Fruit fly (Drosophila melanogaster) whole organism, embryonic: ENCODE data around the gene CG32432.

Source experiments
- Bteb2 ChIP-seq: fragments of 200-800 bp; sonication (Bioruptor generic); optimal IDR thresholded peaks from 2 replicates; lab custom pipeline; 2016; ENCODE audit warnings: missing biosample characterization, missing genetic modification characterization
- CG10543 ChIP-seq: fragments of 200-800 bp; sonication (Bioruptor generic); optimal IDR thresholded peaks from 3 replicates; lab custom pipeline; 2017; ENCODE audit warnings: missing biosample characterization, mild to moderate bottlenecking, missing genetic modification characterization, moderate library complexity
- CG10979 ChIP-seq: fragments of 200-800 bp; sonication (Bioruptor generic); optimal IDR thresholded peaks from 2 replicates; lab custom pipeline; 2018; ENCODE audit warnings: missing biosample characterization, mild to moderate bottlenecking, missing genetic modification characterization, moderate library complexity
- CG11560 ChIP-seq: fragments of 200-800 bp; sonication (Bioruptor generic); IDR thresholded peaks from 3 replicates; pipeline ENCODE4 v1.3.6; 2022; ENCODE audit warnings: missing biosample characterization, missing genetic modification characterization
- CG12155 ChIP-seq: fragments of 200-800 bp; sonication (Bioruptor generic); optimal IDR thresholded peaks from 3 replicates; lab custom pipeline; 2016; ENCODE audit warnings: missing biosample characterization, missing genetic modification characterization
- CG15479 ChIP-seq: fragments of 200-800 bp; sonication (Bioruptor generic); optimal IDR thresholded peaks from 3 replicates; lab custom pipeline; 2019; ENCODE audit warnings: missing biosample characterization, mild to moderate bottlenecking, missing genetic modification characterization, moderate library complexity
- CG1647 ChIP-seq: fragments of 200-800 bp; sonication (Bioruptor generic); optimal IDR thresholded peaks from 3 replicates; lab custom pipeline; 2016; ENCODE audit warnings: missing biosample characterization, missing genetic modification characterization
- CG17361 ChIP-seq: fragments of 200-800 bp; sonication (Bioruptor generic); IDR thresholded peaks from 3 replicates; pipeline ENCODE4 v1.3.6; 2022; ENCODE audit warnings: missing biosample characterization, missing genetic modification characterization
- CG17568 ChIP-seq: fragments of 200-800 bp; sonication (Bioruptor generic); optimal IDR thresholded peaks from 2 replicates; lab custom pipeline; 2018; ENCODE audit warnings: missing biosample characterization, mild to moderate bottlenecking, missing genetic modification characterization, moderate library complexity
- CG1832 ChIP-seq: fragments of 200-800 bp; sonication (Bioruptor generic); optimal IDR thresholded peaks from 2 replicates; lab custom pipeline; 2017; ENCODE audit warnings: missing biosample characterization, mild to moderate bottlenecking, missing genetic modification characterization, inconsistent platforms
- CG3847 ChIP-seq: fragments of 200-800 bp; sonication (Bioruptor generic); IDR thresholded peaks from 2 replicates; pipeline ENCODE4 v1.3.6; 2022; ENCODE audit warnings: missing biosample characterization, missing genetic modification characterization
- CG4424 ChIP-seq: fragments of 200-800 bp; sonication (Bioruptor generic); optimal IDR thresholded peaks from 3 replicates; lab custom pipeline; 2016; ENCODE audit warnings: missing biosample characterization, missing genetic modification characterization
- CG6175 ChIP-seq: fragments of 200-800 bp; sonication (Bioruptor generic); IDR thresholded peaks from 3 replicates; pipeline ENCODE4 v1.3.6; 2022; ENCODE audit warnings: missing biosample characterization, missing genetic modification characterization
- CG7963 ChIP-seq: fragments of 200-800 bp; sonication (Bioruptor generic); IDR thresholded peaks from 3 replicates; pipeline ENCODE4 v1.3.6; 2022; ENCODE audit warnings: missing biosample characterization, missing genetic modification characterization; ENCODE audit not compliant: partially characterized antibody
- CG9727 ChIP-seq: fragments of 200-800 bp; sonication (Bioruptor generic); optimal IDR thresholded peaks from 3 replicates; lab custom pipeline; 2017; ENCODE audit warnings: missing biosample characterization, mild to moderate bottlenecking, missing genetic modification characterization
- CoRest ChIP-seq: fragments of 200-800 bp; sonication (Bioruptor generic); optimal IDR thresholded peaks from 3 replicates; lab custom pipeline; 2018; ENCODE audit warnings: missing biosample characterization, mild to moderate bottlenecking, missing genetic modification characterization, moderate library complexity
- Dp ChIP-seq: fragments of 200-800 bp; sonication (Bioruptor generic); optimal IDR thresholded peaks from 2 replicates; lab custom pipeline; 2018; ENCODE audit warnings: missing biosample characterization, mild to moderate bottlenecking, missing genetic modification characterization, moderate library complexity
- Dref ChIP-seq: fragments of 200-800 bp; sonication (Bioruptor generic); IDR thresholded peaks from 2 replicates; pipeline ENCODE4 v1.3.6; 2022; ENCODE audit warnings: missing biosample characterization, missing genetic modification characterization
- E2f1 ChIP-seq: fragments of 200-800 bp; sonication (Bioruptor generic); IDR thresholded peaks from 2 replicates; pipeline ENCODE4 v1.3.6; 2022; ENCODE audit warnings: missing biosample characterization, missing genetic modification characterization
- Fer3 ChIP-seq: fragments of 200-800 bp; sonication (Bioruptor generic); optimal IDR thresholded peaks from 2 replicates; lab custom pipeline; 2018; ENCODE audit warnings: missing biosample characterization, mild to moderate bottlenecking, missing genetic modification characterization, moderate library complexity
- Gug ChIP-seq: fragments of 200-800 bp; sonication (Bioruptor generic); IDR thresholded peaks from 4 replicates; pipeline ENCODE4 v1.3.6; 2022; ENCODE audit warnings: missing biosample characterization, missing genetic modification characterization
- HmgD ChIP-seq: fragments of 200-800 bp; sonication (Bioruptor generic); optimal IDR thresholded peaks from 3 replicates; lab custom pipeline; 2016; ENCODE audit warnings: missing biosample characterization, missing genetic modification characterization
- Hr78 ChIP-seq, 2 experiments: fragments of 200-800 bp in 1 of 2; fragments of >200 bp in 1 of 2; sonication (Bioruptor generic) in 1 of 2; optimal IDR thresholded peaks; 2 replicates each; lab custom pipeline; 2017 to 2019; ENCODE audit warnings: missing biosample characterization in 2 of 2, missing genetic modification characterization in 2 of 2, mild to moderate bottlenecking in 1 of 2, moderate library complexity in 1 of 2
- Hsf ChIP-seq: fragments of 200-800 bp; sonication (Bioruptor generic); optimal IDR thresholded peaks from 3 replicates; lab custom pipeline; 2016; ENCODE audit warnings: missing biosample characterization, missing genetic modification characterization
- Ssrp ChIP-seq: fragments of 200-800 bp; sonication (Bioruptor generic); optimal IDR thresholded peaks from 2 replicates; lab custom pipeline; 2018; ENCODE audit warnings: missing biosample characterization, mild to moderate bottlenecking, missing genetic modification characterization, moderate library complexity
- Trl ChIP-seq, 3 experiments: fragments of >200 bp in 2 of 3; fragments of 200-800 bp in 1 of 3; sonication (Bioruptor generic) in 1 of 3; optimal IDR thresholded peaks; 2 replicates in 1 of 3; 3 replicates in 2 of 3; lab custom pipeline; 2016 to 2017; ENCODE audit warnings: missing biosample characterization in 1 of 3, missing genetic modification characterization in 1 of 3
- Xbp1 ChIP-seq: fragments of 200-800 bp; sonication (Bioruptor generic); optimal IDR thresholded peaks from 3 replicates; lab custom pipeline; 2016; ENCODE audit warnings: missing biosample characterization, mild to moderate bottlenecking, missing genetic modification characterization
- Xrp1 ChIP-seq: fragments of 200-800 bp; sonication (Bioruptor generic); IDR thresholded peaks from 2 replicates; pipeline ENCODE4 v1.3.6; 2022; ENCODE audit warnings: missing biosample characterization, missing genetic modification characterization
- abd-A ChIP-seq: fragments of 200-800 bp; sonication (Bioruptor generic); optimal IDR thresholded peaks from 3 replicates; lab custom pipeline; 2019; ENCODE audit warnings: missing biosample characterization, mild to moderate bottlenecking, missing genetic modification characterization, moderate library complexity
- ac ChIP-seq: fragments of 200-800 bp; sonication (Bioruptor generic); optimal IDR thresholded peaks from 3 replicates; lab custom pipeline; 2017; ENCODE audit warnings: missing biosample characterization, mild to moderate bottlenecking, missing genetic modification characterization
- aop ChIP-seq: fragments of 200-800 bp; sonication (Bioruptor generic); IDR thresholded peaks from 2 replicates; pipeline ENCODE4 v1.3.6; 2022; ENCODE audit warnings: missing biosample characterization, missing genetic modification characterization
- ap ChIP-seq: fragments of 200-800 bp; sonication (Bioruptor generic); IDR thresholded peaks from 2 replicates; pipeline ENCODE4 v1.3.6; 2022; ENCODE audit warnings: missing biosample characterization, missing genetic modification characterization
- croc ChIP-seq: fragments of 200-800 bp; sonication (Bioruptor generic); conservative IDR thresholded peaks from 3 replicates; pipeline ENCODE4 v1.3.6; 2022; ENCODE audit warnings: missing biosample characterization, missing genetic modification characterization
- crp ChIP-seq, 2 experiments: fragments of 200-800 bp; sonication (Bioruptor generic); optimal IDR thresholded peaks; 2 replicates in 1 of 2; 3 replicates in 1 of 2; lab custom pipeline; 2017; ENCODE audit warnings: missing biosample characterization in 2 of 2, missing genetic modification characterization in 2 of 2, mild to moderate bottlenecking in 1 of 2, moderate library complexity in 1 of 2
- danr ChIP-seq: fragments of 200-800 bp; sonication (Bioruptor generic); IDR thresholded peaks from 2 replicates; pipeline ENCODE4 v1.3.6; 2022; ENCODE audit warnings: missing biosample characterization, missing genetic modification characterization
- en ChIP-seq: fragments of 200-800 bp; sonication (Bioruptor generic); optimal IDR thresholded peaks from 2 replicates; lab custom pipeline; 2016; ENCODE audit warnings: missing biosample characterization, missing genetic modification characterization
- exex ChIP-seq: fragments of 200-800 bp; sonication (Bioruptor generic); optimal IDR thresholded peaks from 4 replicates; lab custom pipeline; 2018; ENCODE audit warnings: missing biosample characterization, mild to moderate bottlenecking, missing genetic modification characterization, moderate library complexity
- fd102C ChIP-seq: fragments of 200-800 bp; sonication (Bioruptor generic); optimal IDR thresholded peaks from 2 replicates; lab custom pipeline; 2018; ENCODE audit warnings: missing biosample characterization, mild to moderate bottlenecking, missing genetic modification characterization, moderate library complexity
- fd3F ChIP-seq: fragments of 200-800 bp; sonication (Bioruptor generic); optimal IDR thresholded peaks from 2 replicates; lab custom pipeline; 2018; ENCODE audit warnings: missing biosample characterization, mild to moderate bottlenecking, missing genetic modification characterization, moderate library complexity
- h ChIP-seq: fragments of >200 bp; optimal IDR thresholded peaks from 2 replicates; lab custom pipeline; 2017
- lab ChIP-seq: fragments of 200-800 bp; sonication (Bioruptor generic); optimal IDR thresholded peaks from 3 replicates; lab custom pipeline; 2017; ENCODE audit warnings: missing biosample characterization, missing genetic modification characterization, mild to moderate bottlenecking, moderate library complexity, missing genetic modification reagents
- nmo ChIP-seq: fragments of 200-800 bp; sonication (Bioruptor generic); optimal IDR thresholded peaks from 2 replicates; lab custom pipeline; 2018; ENCODE audit warnings: missing biosample characterization, mild to moderate bottlenecking, missing genetic modification characterization, moderate library complexity
- oc ChIP-seq: fragments of 200-800 bp; sonication (Bioruptor generic); optimal IDR thresholded peaks from 2 replicates; lab custom pipeline; 2018; ENCODE audit warnings: missing biosample characterization, mild to moderate bottlenecking, missing genetic modification characterization, moderate library complexity
- pum ChIP-seq: fragments of 200-800 bp; sonication (Bioruptor generic); optimal IDR thresholded peaks from 2 replicates; lab custom pipeline; 2016; ENCODE audit warnings: missing biosample characterization, missing genetic modification characterization
- ranshi ChIP-seq: fragments of 200-800 bp; sonication (Bioruptor generic); IDR thresholded peaks from 2 replicates; pipeline ENCODE4 v1.3.6; 2022; ENCODE audit warnings: missing biosample characterization, missing genetic modification characterization
- sens ChIP-seq: fragments of 200-800 bp; sonication (Bioruptor generic); peaks from one replicate; lab custom pipeline; 2016; ENCODE audit warnings: missing biosample characterization, missing genetic modification characterization
- sisA ChIP-seq: fragments of 200-800 bp; sonication (Bioruptor generic); IDR thresholded peaks from 2 replicates; pipeline ENCODE4 v1.3.6; 2022; ENCODE audit warnings: missing biosample characterization, missing genetic modification characterization
- slp2 ChIP-seq: fragments of 200-800 bp; sonication (Bioruptor generic); optimal IDR thresholded peaks from 2 replicates; lab custom pipeline; 2016; ENCODE audit warnings: missing biosample characterization, missing genetic modification characterization
- stc ChIP-seq: fragments of 200-800 bp; sonication (Bioruptor generic); IDR thresholded peaks from 2 replicates; pipeline ENCODE4 v1.3.6; 2022; ENCODE audit warnings: missing biosample characterization, missing genetic modification characterization
- unc-4 ChIP-seq: fragments of 200-800 bp; sonication (Bioruptor generic); IDR thresholded peaks from 2 replicates; pipeline ENCODE4 v1.3.6; 2022; ENCODE audit warnings: missing biosample characterization, missing genetic modification characterization; ENCODE audit not compliant: partially characterized antibody
- z ChIP-seq: fragments of 200-800 bp; sonication (Bioruptor generic); IDR thresholded peaks from 3 replicates; pipeline ENCODE4 v1.3.6; 2022; ENCODE audit warnings: missing biosample characterization, missing genetic modification characterization
- zfh1 ChIP-seq: fragments of 200-800 bp; sonication (Bioruptor generic); IDR thresholded peaks from 3 replicates; pipeline ENCODE4 v1.3.6; 2022; ENCODE audit warnings: missing biosample characterization, missing genetic modification characterization

CG32432 gene

dm6 chr3L:20923030-20923591, 38.1 kb upstream of the CG32432 start (continued):
- TF ChIP-seq CG12155 (no peak), sens (peak; percentile 93), en (GFP tag; lab: Kevin White, UChicago) (peak; percentile 5), HmgD (GFP tag; lab: Kevin White, UChicago) (no peak), CG17568 (no peak), CG9727 (peak; percentile 70), pum (peak; percentile 29), Dp (no peak), ap (no peak), Bteb2 (GFP tag; lab: Kevin White, UChicago) (no peak), oc (peak; percentile 2), CG4424 (GFP tag; lab: Kevin White, UChicago) (peak; percentile 58), unc-4 (no peak), Gug (GFP tag; lab: Robert Waterston, UW) (0 out of 4 replicates have a peak, but pooled peaks have one; percentile 25), CoRest (tag; lab: Kevin White, UChicago) (peak; percentile 38), lab (GFP tag; lab: Kevin White, UChicago) (peak; percentile 6), CG11560 (tag; lab: Robert Waterston, UW) (no peak), CG17361 (GFP tag; lab: Robert Waterston, UW) (peak; percentile 33; the same call in 1 of the 3 replicates), Xbp1 (peak; percentile 51), crp (GFP tag; optimal IDR thresholded peaks at IDR 0.05; lab: Kevin White, UChicago) (no peak), Fer3 (tag; lab: Kevin White, UChicago) (no peak), CG1647 (GFP tag; lab: Kevin White, UChicago) (peak; percentile 22), croc (GFP tag; lab: Robert Waterston, UW) (peak; percentile 32; the same call in 1 of the 3 replicates), danr (GFP tag; lab: Robert Waterston, UW) (no peak), Dref (GFP tag; lab: Robert Waterston, UW) (no peak), E2f1 (GFP tag; lab: Robert Waterston, UW) (no peak), ranshi (GFP tag; lab: Robert Waterston, UW) (no peak), slp2 (no peak), Hsf (peak; percentile 52), CG3847 (GFP tag; lab: Robert Waterston, UW) (no peak), h (no peak), aop (no peak), zfh1 (GFP tag; lab: Robert Waterston, UW) (peak; percentile 79; the same call in 2 of the 3 replicates), abd-A (no peak), sisA (GFP tag; lab: Robert Waterston, UW) (no peak), Trl (optimal IDR thresholded peaks at IDR 0.05; lab: Kevin White, UChicago) (no peak), Trl (GFP tag; optimal IDR thresholded peaks at IDR 0.05; lab: Kevin White, UChicago) (peak; percentile 24)

- TF ChIP-seq ac (GFP tag; lab: Kevin White, UChicago) = peak; percentile 44
- TF ChIP-seq stc = no peak
- TF ChIP-seq CG7963 (GFP tag; lab: Robert Waterston, UW) = no peak
- peak; percentile 56 for TF ChIP-seq CG10543 (GFP tag; lab: Kevin White, UChicago)
- no peak for TF ChIP-seq CG10979 (tag; lab: Kevin White, UChicago)
- TF ChIP-seq nmo (GFP tag; lab: Kevin White, UChicago) = no peak
- 0 out of 3 replicates have a peak, but pooled peaks have one; percentile 12 for TF ChIP-seq CG6175 (GFP tag; lab: Robert Waterston, UW)
- peak in 1 of 2 experiments; percentile 50 for TF ChIP-seq Hr78 (GFP tag; optimal IDR thresholded peaks at IDR 0.05; lab: Kevin White, UChicago)
- TF ChIP-seq CG15479 (GFP tag; lab: Kevin White, UChicago) = peak; percentile 100
- peak; percentile 49 for TF ChIP-seq Xrp1 (GFP tag; lab: Robert Waterston, UW)
- TF ChIP-seq z = peak; percentile 61; the same call in 1 of the 3 replicates
- TF ChIP-seq CG1832 = peak; percentile 74
- TF ChIP-seq Ssrp (tag; lab: Kevin White, UChicago) = no peak
- no peak for TF ChIP-seq E2f1 (GFP tag; lab: Robert Waterston, UW)
- no peak for TF ChIP-seq fd3F (GFP tag; lab: Kevin White, UChicago)
- peak; percentile 47 for TF ChIP-seq exex
- TF ChIP-seq fd102C (GFP tag; lab: Kevin White, UChicago) = peak; percentile 21
Observed at dm6 chr3L:20922279-20922830, 37.4 kb upstream of the CG32432 start.
